Worm (Caenorhabditis elegans): ENCODE data around the gene nlp-29.

ce11 chrV:3957608-3958007, 26.6 kb upstream of the nlp-29 start, which contains the start of gene cyp-34A5:
- TF ChIP-seq lin-15B (tag; optimal IDR thresholded peaks at IDR 0.05) (no peak), ceh-82 (tag; optimal IDR thresholded peaks at IDR 0.05) (no peak), ztf-11 (tag; optimal IDR thresholded peaks at IDR 0.05) (no peak), nhr-237 (tag; optimal IDR thresholded peaks at IDR 0.05) (no peak)

Data from whole organism, L3 larva.